Worm (Caenorhabditis elegans): ENCODE data around the gene C06G3.3.

Gene C06G3.3

DNA sequence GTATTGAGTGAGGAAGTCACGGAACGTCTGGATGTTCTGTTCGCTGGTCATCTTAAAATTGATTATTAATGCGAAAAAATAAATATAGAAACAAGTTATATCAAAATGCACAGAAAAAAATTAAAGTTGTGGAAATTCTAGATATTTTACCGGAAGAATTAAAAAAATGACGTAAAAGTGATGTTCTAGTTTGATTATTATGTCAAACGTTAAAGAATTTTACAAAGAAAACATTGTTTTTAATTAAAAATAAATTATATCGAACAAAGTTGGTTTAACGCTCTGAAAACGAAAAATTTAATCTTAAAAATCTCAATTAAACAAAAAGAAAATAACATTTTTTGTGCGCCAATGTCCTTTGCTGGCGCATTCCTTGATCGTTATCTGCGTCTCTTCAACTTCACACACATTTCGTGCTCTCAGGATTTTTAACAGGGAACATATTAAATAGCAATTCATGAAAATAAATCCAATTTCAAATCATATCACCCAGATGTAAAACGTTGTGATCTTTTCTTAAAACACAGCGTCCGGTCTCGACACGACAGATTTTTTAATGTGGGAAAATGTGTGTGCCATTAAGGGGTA, 8.7 kb downstream of the C06G3.3 start, which contains the start of gene tin-9.1 (continued):
- TF ChIP-seq ztf-22 (GFP tag; optimal IDR thresholded peaks at IDR 0.05) (no peak), ZK185.1 (tag; optimal IDR thresholded peaks at IDR 0.05; ENCODE audit: poor library complexity, severe bottlenecking) (peak; percentile 13), efl-1 (GFP tag; optimal IDR thresholded peaks at IDR 0.05) (peak; percentile 36), B0261.1 (tag; optimal IDR thresholded peaks at IDR 0.05) (no peak), ama-1 (optimal IDR thresholded peaks at IDR 0.05) (no peak), ama-1 (GFP tag; optimal IDR thresholded peaks at IDR 0.05) (no peak), F33H1.4 (GFP tag; IDR thresholded peaks at IDR 0.05) (peak; percentile 50), ceh-91 (GFP tag; IDR thresholded peaks at IDR 0.05) (0 out of 2 replicates have a peak, but pooled peaks have one; percentile 24), sdz-38 (tag; optimal IDR thresholded peaks at IDR 0.05) (no peak), nfya-2 (GFP tag; IDR thresholded peaks at IDR 0.05) (no peak), rcor-1 (GFP tag; IDR thresholded peaks at IDR 0.05) (0 out of 2 replicates have a peak, but pooled peaks have one; percentile 9), T26A5.8 (tag; optimal IDR thresholded peaks at IDR 0.05) (no peak), him-1 (tag; optimal IDR thresholded peaks at IDR 0.05) (peak; percentile 63)

- no peak for TF ChIP-seq lin-40 (tag; optimal IDR thresholded peaks at IDR 0.05)
- no peak for TF ChIP-seq attf-3 (GFP tag; conservative IDR thresholded peaks at IDR 0.05)
- no peak for TF ChIP-seq attf-5 (GFP tag; optimal IDR thresholded peaks at IDR 0.05)
- no peak for TF ChIP-seq ztf-22 (GFP tag; optimal IDR thresholded peaks at IDR 0.05)
- TF ChIP-seq ztf-3 (GFP tag; optimal IDR thresholded peaks at IDR 0.05): no peak
- no peak for TF ChIP-seq ccch-3 (GFP tag; optimal IDR thresholded peaks at IDR 0.05)
- no peak for TF ChIP-seq nfya-2 (GFP tag; IDR thresholded peaks at IDR 0.05)
- TF ChIP-seq egl-44 (GFP tag; IDR thresholded peaks at IDR 0.05): no peak
- TF ChIP-seq aptf-2 (GFP tag; conservative IDR thresholded peaks at IDR 0.05): no peak
- no peak for TF ChIP-seq nhr-90 (tag; optimal IDR thresholded peaks at IDR 0.05)
- TF ChIP-seq mcd-1 (GFP tag; IDR thresholded peaks at IDR 0.05): no peak
Measured at ce11 chrIV:7045362-7045936, 9.5 kb downstream of the C06G3.3 start.

- TF ChIP-seq lir-1 (GFP tag; conservative IDR thresholded peaks at IDR 0.05) (no peak), lin-40 (tag; optimal IDR thresholded peaks at IDR 0.05) (no peak), mcd-1 (GFP tag; IDR thresholded peaks at IDR 0.05) (no peak), sptf-2 (GFP tag; optimal IDR thresholded peaks at IDR 0.05) (no peak), let-607 (tag; optimal IDR thresholded peaks at IDR 0.05) (peak in 1 of 2 experiments; percentile 39), nhr-80 (tag; optimal IDR thresholded peaks at IDR 0.05) (peak; percentile 52), ztf-25 (GFP tag; IDR thresholded peaks at IDR 0.05) (no peak), cebp-2 (GFP tag; IDR thresholded peaks at IDR 0.05) (no peak), B0019.2 (GFP tag; conservative IDR thresholded peaks at IDR 0.05) (no peak), nfyb-1 (GFP tag; IDR thresholded peaks at IDR 0.05) (no peak)
Measured at ce11 chrIV:7046641-7047361, 10.9 kb downstream of the C06G3.3 start.

- TF ChIP-seq lsl-1 (GFP tag; optimal IDR thresholded peaks at IDR 0.05): no peak
- no peak for TF ChIP-seq hlh-12 (tag; optimal IDR thresholded peaks at IDR 0.05)
- no peak for TF ChIP-seq ztf-3 (GFP tag; optimal IDR thresholded peaks at IDR 0.05)
- no peak for TF ChIP-seq dpl-1 (GFP tag; optimal IDR thresholded peaks at IDR 0.05)
- TF ChIP-seq ZK185.1 (tag; optimal IDR thresholded peaks at IDR 0.05; ENCODE audit: poor library complexity, severe bottlenecking): peak; percentile 70
- TF ChIP-seq attf-3 (GFP tag; conservative IDR thresholded peaks at IDR 0.05): no peak
- TF ChIP-seq B0336.3 (GFP tag; IDR thresholded peaks at IDR 0.05): peak; percentile 48; the same call in 1 of the 2 replicates
- TF ChIP-seq madf-3 (GFP tag; IDR thresholded peaks at IDR 0.05): no peak
- no peak for TF ChIP-seq T26A5.8 (tag; optimal IDR thresholded peaks at IDR 0.05)
- no peak for TF ChIP-seq rcor-1 (GFP tag; IDR thresholded peaks at IDR 0.05)
- no peak for TF ChIP-seq ekl-4 (GFP tag; IDR thresholded peaks at IDR 0.05)
- no peak for TF ChIP-seq hlh-26 (GFP tag; conservative IDR thresholded peaks at IDR 0.05)
- 0 out of 2 replicates have a peak, but pooled peaks have one; percentile 24 for TF ChIP-seq Y56A3A.18 (GFP tag; IDR thresholded peaks at IDR 0.05)
- TF ChIP-seq nfyb-1 (GFP tag; IDR thresholded peaks at IDR 0.05): no peak
- TF ChIP-seq ztf-25 (GFP tag; IDR thresholded peaks at IDR 0.05): no peak
- 0 out of 2 replicates have a peak, but pooled peaks have one; percentile 19 for TF ChIP-seq Y53G8AR.9 (GFP tag; conservative IDR thresholded peaks at IDR 0.05)
- TF ChIP-seq ceh-79 (tag; optimal IDR thresholded peaks at IDR 0.05): no peak
- TF ChIP-seq cebp-2 (GFP tag; IDR thresholded peaks at IDR 0.05): no peak
- no peak for TF ChIP-seq T07F8.4 (tag; optimal IDR thresholded peaks at IDR 0.05)
Measured at ce11 chrIV:7047762-7048178, 11.8 kb downstream of the C06G3.3 start.

All from whole organism, young adult.